ENCODE assay signal across 4 worm cellular contexts in genomic region chrIII:4170903-4171377, ce11.
TF ChIP-seq lines count a peak whose summit lies in the region.

Gene rnf-121, minus strand, starts transcription at chrIII:4170953.
Gene C16C10.4, plus strand, starts transcription at chrIII:4171336.

TF ChIP-seq in whole organism, L2 larva, 48 proteins besides CTCF, POLR2A, EP300 and RAD21:
- TF ChIP-seq nhr-129 (tag; optimal IDR thresholded peaks at IDR 0.05; lab: Kevin White, UChicago) (peak; percentile 73), sma-3 (GFP tag; optimal IDR thresholded peaks at IDR 0.05; lab: Kevin White, UChicago) (peak; percentile 73), nhr-11 (tag; optimal IDR thresholded peaks at IDR 0.05; lab: Kevin White, UChicago) (no peak), lin-11 (tag; optimal IDR thresholded peaks at IDR 0.05; lab: Kevin White, UChicago) (peak; percentile 52), egl-27 (tag; optimal IDR thresholded peaks at IDR 0.05; lab: Kevin White, UChicago) (peak; percentile 23), lin-39 (tag; optimal IDR thresholded peaks at IDR 0.05; lab: Kevin White, UChicago) (no peak), unc-55 (GFP tag; optimal IDR thresholded peaks at IDR 0.05; lab: Kevin White, UChicago) (peak; percentile 72), skn-1 (tag; optimal IDR thresholded peaks at IDR 0.05; lab: Kevin White, UChicago) (peak; percentile 11), gmeb-1 (tag; optimal IDR thresholded peaks at IDR 0.05; lab: Kevin White, UChicago) (peak; percentile 78), fos-1 (tag; optimal IDR thresholded peaks at IDR 0.05; lab: Kevin White, UChicago) (peak; percentile 1), C34F6.9 (tag; optimal IDR thresholded peaks at IDR 0.05; lab: Kevin White, UChicago) (peak; percentile 76), R02D3.7 (tag; optimal IDR thresholded peaks at IDR 0.05; lab: Kevin White, UChicago) (peak; percentile 31), nhr-21 (tag; optimal IDR thresholded peaks at IDR 0.05; lab: Kevin White, UChicago) (no peak), ztf-4 (tag; optimal IDR thresholded peaks at IDR 0.05; lab: Kevin White, UChicago) (peak; percentile 16), lin-13 (GFP tag; optimal IDR thresholded peaks at IDR 0.05; lab: Kevin White, UChicago) (peak; percentile 56), lsy-2 (tag; optimal IDR thresholded peaks at IDR 0.05; lab: Kevin White, UChicago) (peak; percentile 58 to 79), ztf-11 (tag; optimal IDR thresholded peaks at IDR 0.05; lab: Kevin White, UChicago) (peak; percentile 16), mab-5 (tag; optimal IDR thresholded peaks at IDR 0.05; lab: Kevin White, UChicago) (peak; percentile 69), ceh-16 (tag; optimal IDR thresholded peaks at IDR 0.05; lab: Kevin White, UChicago) (no peak), sem-4 (tag; optimal IDR thresholded peaks at IDR 0.05; lab: Kevin White, UChicago) (peak; percentile 45)

TF ChIP-seq in whole organism, L4 larva, 104 proteins besides CTCF, POLR2A, EP300 and RAD21 (continues in another document):
- peak; percentile 82 for TF ChIP-seq unc-130 (GFP tag; optimal IDR thresholded peaks at IDR 0.05; lab: Kevin White, UChicago)
- no peak for TF ChIP-seq unc-62 (GFP tag; optimal IDR thresholded peaks at IDR 0.05 in 1 of 2; lab: Kevin White, UChicago)
- TF ChIP-seq unc-62 (tag; optimal IDR thresholded peaks at IDR 0.05; lab: Kevin White, UChicago) = no peak
- TF ChIP-seq lim-7 (GFP tag; IDR thresholded peaks at IDR 0.05; lab: Robert Waterston, UW) = peak; percentile 58; the same call in 1 of the 2 replicates
- no peak for TF ChIP-seq nhr-77 (tag; optimal IDR thresholded peaks at IDR 0.05; lab: Kevin White, UChicago)
- no peak for TF ChIP-seq nhr-42 (GFP tag; IDR thresholded peaks at IDR 0.05; lab: Robert Waterston, UW)
- TF ChIP-seq hlh-30 (tag; optimal IDR thresholded peaks at IDR 0.05; lab: Kevin White, UChicago; ENCODE audit: insufficient read depth) = no peak
- TF ChIP-seq attf-4 (tag; optimal IDR thresholded peaks at IDR 0.05; lab: Kevin White, UChicago) = no peak
- TF ChIP-seq sdz-12 (GFP tag; optimal IDR thresholded peaks at IDR 0.05; lab: Kevin White, UChicago) = no peak
- peak; percentile 43 for TF ChIP-seq Y5F2A.4 (GFP tag; optimal IDR thresholded peaks at IDR 0.05; lab: Kevin White, UChicago)
- peak; percentile 46; the same call in 1 of the 2 replicates for TF ChIP-seq snpc-1.2 (GFP tag; IDR thresholded peaks at IDR 0.05; lab: Robert Waterston, UW)
- TF ChIP-seq lin-15B (tag; optimal IDR thresholded peaks at IDR 0.05; lab: Kevin White, UChicago) = no peak
- no peak for TF ChIP-seq T20F7.1 (GFP tag; optimal IDR thresholded peaks at IDR 0.05; lab: Kevin White, UChicago)
- TF ChIP-seq zip-2 (tag; optimal IDR thresholded peaks at IDR 0.05; lab: Kevin White, UChicago) = peak; percentile 23
- no peak for TF ChIP-seq saeg-2 (GFP tag; IDR thresholded peaks at IDR 0.05; lab: Robert Waterston, UW)
- peak; percentile 67 for TF ChIP-seq nhr-102 (tag; optimal IDR thresholded peaks at IDR 0.05; lab: Kevin White, UChicago)
- TF ChIP-seq nhr-48 (tag; optimal IDR thresholded peaks at IDR 0.05; lab: Kevin White, UChicago) = peak; percentile 30
- no peak for TF ChIP-seq R02D3.7 (tag; optimal IDR thresholded peaks at IDR 0.05; lab: Kevin White, UChicago)
- peak; percentile 81 for TF ChIP-seq arid-1 (GFP tag; conservative IDR thresholded peaks at IDR 0.05; lab: Robert Waterston, UW)
- no peak for TF ChIP-seq Y75B8A.6 (GFP tag; IDR thresholded peaks at IDR 0.05; lab: Robert Waterston, UW)
- TF ChIP-seq lin-38 (GFP tag; IDR thresholded peaks at IDR 0.05; lab: Robert Waterston, UW) = peak; percentile 74
- TF ChIP-seq egl-43 (GFP tag; IDR thresholded peaks at IDR 0.05; lab: Robert Waterston, UW) = no peak
- TF ChIP-seq aha-1 (tag; lab: Kevin White, UChicago) = peak; percentile 45
- TF ChIP-seq dmd-8 (GFP tag; IDR thresholded peaks at IDR 0.05; lab: Robert Waterston, UW) = no peak
- TF ChIP-seq daf-8 (GFP tag; IDR thresholded peaks at IDR 0.05; lab: Robert Waterston, UW) = no peak
- peak; percentile 50 for TF ChIP-seq ztf-7 (tag; optimal IDR thresholded peaks at IDR 0.05; lab: Kevin White, UChicago)

TF ChIP-seq in whole organism, late embryonic, 69 proteins besides CTCF, POLR2A, EP300 and RAD21 (continues in another document):
- TF ChIP-seq dve-1 (tag; optimal IDR thresholded peaks at IDR 0.05; lab: Kevin White, UChicago) = peak; percentile 65
- TF ChIP-seq unc-86 (tag; optimal IDR thresholded peaks at IDR 0.05; lab: Kevin White, UChicago) = peak; percentile 93
- peak; percentile 91 for TF ChIP-seq sox-4 (tag; optimal IDR thresholded peaks at IDR 0.05; lab: Kevin White, UChicago)
- TF ChIP-seq elt-4 (tag; optimal IDR thresholded peaks at IDR 0.05; lab: Kevin White, UChicago) = no peak
- peak; percentile 90 for TF ChIP-seq pat-9 (tag; optimal IDR thresholded peaks at IDR 0.05; lab: Kevin White, UChicago)
- TF ChIP-seq sdc-2 (tag; optimal IDR thresholded peaks at IDR 0.05; lab: Kevin White, UChicago) = peak; percentile 82
- TF ChIP-seq madf-2 (tag; optimal IDR thresholded peaks at IDR 0.05; lab: Kevin White, UChicago) = peak; percentile 89
- no peak for TF ChIP-seq mec-3 (tag; optimal IDR thresholded peaks at IDR 0.05; lab: Kevin White, UChicago; ENCODE audit: borderline replicate concordance)
- peak; percentile 92 for TF ChIP-seq ceh-19 (GFP tag; optimal IDR thresholded peaks at IDR 0.05; lab: Kevin White, UChicago)
- TF ChIP-seq pha-4 (tag; optimal IDR thresholded peaks at IDR 0.05; lab: Kevin White, UChicago) = no peak
- TF ChIP-seq ceh-18 (tag; optimal IDR thresholded peaks at IDR 0.05; lab: Kevin White, UChicago) = peak; percentile 62
- TF ChIP-seq ceh-48 (tag; optimal IDR thresholded peaks at IDR 0.05; lab: Kevin White, UChicago) = peak; percentile 76
- peak; percentile 93 for TF ChIP-seq rnt-1 (tag; optimal IDR thresholded peaks at IDR 0.05; lab: Kevin White, UChicago)
- peak; percentile 38 for TF ChIP-seq unc-42 (tag; optimal IDR thresholded peaks at IDR 0.05; lab: Kevin White, UChicago)
- peak; percentile 90 for TF ChIP-seq ceh-31 (tag; optimal IDR thresholded peaks at IDR 0.05; lab: Kevin White, UChicago)
- peak; percentile 89 for TF ChIP-seq fkh-6 (tag; optimal IDR thresholded peaks at IDR 0.05; lab: Kevin White, UChicago)
- peak; percentile 88 for TF ChIP-seq ztf-16 (tag; optimal IDR thresholded peaks at IDR 0.05; lab: Kevin White, UChicago)
- peak; percentile 77 for TF ChIP-seq dmd-4 (tag; optimal IDR thresholded peaks at IDR 0.05; lab: Kevin White, UChicago; ENCODE audit: borderline replicate concordance)
- no peak for TF ChIP-seq nhr-11 (tag; optimal IDR thresholded peaks at IDR 0.05; lab: Kevin White, UChicago)
- TF ChIP-seq K02D7.2 (tag; optimal IDR thresholded peaks at IDR 0.05; lab: Kevin White, UChicago) = peak; percentile 93
- peak; percentile 94 for TF ChIP-seq hlh-15 (tag; optimal IDR thresholded peaks at IDR 0.05; lab: Kevin White, UChicago)
- peak; percentile 94 for TF ChIP-seq fax-1 (tag; optimal IDR thresholded peaks at IDR 0.05; lab: Kevin White, UChicago)
- TF ChIP-seq elt-2 (tag; optimal IDR thresholded peaks at IDR 0.05; lab: Kevin White, UChicago) = peak; percentile 97
- peak; percentile 81; the same call in 1 of the 2 replicates for TF ChIP-seq ceh-45 (GFP tag; IDR thresholded peaks at IDR 0.05; lab: Robert Waterston, UW)
- TF ChIP-seq fkh-10 (GFP tag; optimal IDR thresholded peaks at IDR 0.05; lab: Kevin White, UChicago) = peak; percentile 64
- peak; percentile 84 for TF ChIP-seq F13H6.1 (tag; optimal IDR thresholded peaks at IDR 0.05; lab: Kevin White, UChicago)

TF ChIP-seq in whole organism, mixed stage, embryonic, 35 proteins besides CTCF, POLR2A, EP300 and RAD21 (continues in another document):
- TF ChIP-seq nhr-12 (tag; optimal IDR thresholded peaks at IDR 0.05; lab: Kevin White, UChicago) (peak; percentile 99), unc-120 (tag; optimal IDR thresholded peaks at IDR 0.05; lab: Kevin White, UChicago; ENCODE audit: poor library complexity, severe bottlenecking) (peak; percentile 93), lin-13 (tag; optimal IDR thresholded peaks at IDR 0.05; lab: Kevin White, UChicago) (peak; percentile 81), mep-1 (tag; optimal IDR thresholded peaks at IDR 0.05; lab: Kevin White, UChicago) (peak; percentile 82), blmp-1 (tag; optimal IDR thresholded peaks at IDR 0.05; lab: Kevin White, UChicago) (peak; percentile 73), bed-3 (GFP tag; optimal IDR thresholded peaks at IDR 0.05; lab: Kevin White, UChicago) (peak; percentile 83), unc-39 (tag; optimal IDR thresholded peaks at IDR 0.05; lab: Kevin White, UChicago) (peak; percentile 71), ceh-39 (tag; optimal IDR thresholded peaks at IDR 0.05; lab: Kevin White, UChicago) (peak; percentile 51), nhr-237 (tag; optimal IDR thresholded peaks at IDR 0.05; lab: Kevin White, UChicago) (peak; percentile 53), zip-8 (tag; optimal IDR thresholded peaks at IDR 0.05; lab: Kevin White, UChicago) (no peak), pha-4 (tag; optimal IDR thresholded peaks at IDR 0.05; lab: Kevin White, UChicago) (peak; percentile 62), mls-2 (tag; optimal IDR thresholded peaks at IDR 0.05; lab: Kevin White, UChicago) (peak; percentile 94), flh-1 (GFP tag; optimal IDR thresholded peaks at IDR 0.05; lab: Kevin White, UChicago) (peak; percentile 83), elt-3 (tag; optimal IDR thresholded peaks at IDR 0.05; lab: Kevin White, UChicago) (peak; percentile 78), elt-1 (tag; optimal IDR thresholded peaks at IDR 0.05; lab: Kevin White, UChicago; ENCODE audit: borderline replicate concordance, insufficient read depth) (peak; percentile 75), nhr-76 (tag; optimal IDR thresholded peaks at IDR 0.05; lab: Kevin White, UChicago) (peak; percentile 73), ces-1 (GFP tag; optimal IDR thresholded peaks at IDR 0.05; lab: Kevin White, UChicago) (no peak), ceh-83 (GFP tag; optimal IDR thresholded peaks at IDR 0.05; lab: Kevin White, UChicago) (peak; percentile 94), hlh-1 (tag; optimal IDR thresholded peaks at IDR 0.05; lab: Kevin White, UChicago) (peak; percentile 85), cnd-1 (tag; optimal IDR thresholded peaks at IDR 0.05; lab: Kevin White, UChicago) (peak; percentile 94), ham-2 (GFP tag; optimal IDR thresholded peaks at IDR 0.05; lab: Kevin White, UChicago) (peak; percentile 73), sem-2 (GFP tag; optimal IDR thresholded peaks at IDR 0.05; lab: Kevin White, UChicago) (peak; percentile 82), nhr-28 (tag; optimal IDR thresholded peaks at IDR 0.05; lab: Kevin White, UChicago) (peak; percentile 73), ztf-11 (tag; optimal IDR thresholded peaks at IDR 0.05; lab: Kevin White, UChicago) (peak; percentile 94), snpc-4 (tag; optimal IDR thresholded peaks at IDR 0.05; lab: Kevin White, UChicago) (no peak), unc-62 (GFP tag; optimal IDR thresholded peaks at IDR 0.05; lab: Kevin White, UChicago) (peak; percentile 7), mab-5 (tag; optimal IDR thresholded peaks at IDR 0.05; lab: Kevin White, UChicago) (peak; percentile 91), ceh-43 (GFP tag; optimal IDR thresholded peaks at IDR 0.05; lab: Kevin White, UChicago) (peak; percentile 92), M03D4.4 (tag; optimal IDR thresholded peaks at IDR 0.05; lab: Kevin White, UChicago) (peak; percentile 93)
